Worm (Caenorhabditis elegans) whole organism, L4 larva: ENCODE measurements around the gene W03H9.1.

ENCODE experiments used
- F44E2.7 ChIP-seq: fragments of 200-800 bp; sonication (Bioruptor generic); IDR thresholded peaks from 2 replicates; pipeline ENCODE4 v2.1.2; 2022; ENCODE audit warnings: missing genetic modification characterization, missing compliant biosample characterization
- T26A8.4 ChIP-seq: fragments of 200-800 bp; sonication (Bioruptor generic); IDR thresholded peaks from 2 replicates; pipeline ENCODE4 v1.3.6; 2022; ENCODE audit warnings: missing genetic modification characterization, missing compliant biosample characterization
- Y105C5A.15 ChIP-seq: fragments of 200-800 bp; sonication (Bioruptor generic); IDR thresholded peaks from 2 replicates; pipeline ENCODE4 v1.3.6; 2022; ENCODE audit warnings: missing genetic modification characterization, missing compliant biosample characterization
- Y48G9A.11 ChIP-seq: fragments of 200-800 bp; sonication (Bioruptor generic); IDR thresholded peaks from 2 replicates; pipeline ENCODE4 v1.3.6; 2022; ENCODE audit warnings: missing genetic modification reagents, missing genetic modification characterization, missing compliant biosample characterization
- aha-1 ChIP-seq: fragments of 150-350 bp; peaks from one replicate; lab custom pipeline; 2014; ENCODE audit warnings: missing biosample characterization, missing genetic modification characterization
- ceh-44 ChIP-seq: fragments of 200-800 bp; sonication (Bioruptor generic); IDR thresholded peaks from 2 replicates; pipeline ENCODE4 v1.3.6; 2022; ENCODE audit warnings: missing genetic modification reagents, missing genetic modification characterization, missing compliant biosample characterization
- cey-2 ChIP-seq: sonication (generic microtip); optimal IDR thresholded peaks from 3 replicates; lab custom pipeline; 2017; ENCODE audit warnings: missing genetic modification characterization, mild to moderate bottlenecking, missing compliant biosample characterization, antibody characterized with exemption, borderline replicate concordance; ENCODE audit not compliant: insufficient read depth
- daf-16 ChIP-seq, 3 experiments: sonication (generic microtip); optimal IDR thresholded peaks; 2 replicates each; lab custom pipeline; 2016 to 2017; ENCODE audit warnings: missing genetic modification characterization in 3 of 3, missing genetic modification reagents in 3 of 3, mild to moderate bottlenecking in 2 of 3, missing compliant biosample characterization in 2 of 3, missing biosample characterization in 1 of 3, moderate library complexity in 1 of 3
- daf-8 ChIP-seq: fragments of 200-800 bp; sonication (Bioruptor generic); IDR thresholded peaks from 2 replicates; pipeline ENCODE4 v1.3.6; 2022; ENCODE audit warnings: missing genetic modification characterization, missing compliant biosample characterization
- duxl-1 ChIP-seq: sonication (generic microtip); optimal IDR thresholded peaks from 2 replicates; lab custom pipeline; 2016; ENCODE audit warnings: mild to moderate bottlenecking, missing genetic modification characterization, moderate library complexity, missing compliant biosample characterization; ENCODE audit not compliant: poor library complexity
- egl-27 ChIP-seq: sonication (generic microtip); optimal IDR thresholded peaks from 3 replicates; lab custom pipeline; 2017; ENCODE audit warnings: missing biosample characterization, missing genetic modification reagents, missing genetic modification characterization
- egl-43 ChIP-seq: fragments of 200-800 bp; sonication (Bioruptor generic); IDR thresholded peaks from 2 replicates; pipeline ENCODE4 v1.3.6; 2022; ENCODE audit warnings: missing genetic modification reagents, missing genetic modification characterization, missing compliant biosample characterization
- gei-8 ChIP-seq: fragments of 200-800 bp; sonication (Bioruptor generic); optimal IDR thresholded peaks from 2 replicates; lab custom pipeline; 2018; ENCODE audit warnings: mild to moderate bottlenecking, missing genetic modification characterization, missing compliant biosample characterization
- hif-1 ChIP-seq, 2 experiments: sonication (generic microtip); optimal IDR thresholded peaks; 2 replicates each; lab custom pipeline; 2016 to 2017; ENCODE audit warnings: missing compliant biosample characterization in 2 of 2, missing genetic modification characterization in 2 of 2, missing genetic modification reagents in 2 of 2, missing genotype in 2 of 2, mild to moderate bottlenecking in 1 of 2
- hlh-11 ChIP-seq: fragments of 200-800 bp; sonication (Bioruptor generic); optimal IDR thresholded peaks from 2 replicates; lab custom pipeline; 2018; ENCODE audit warnings: mild to moderate bottlenecking, missing genetic modification characterization, missing compliant biosample characterization
- hlh-30 ChIP-seq: sonication (generic microtip); optimal IDR thresholded peaks from 2 replicates; lab custom pipeline; 2017; ENCODE audit warnings: antibody characterized with exemption, mild to moderate bottlenecking, missing genetic modification characterization, missing compliant biosample characterization; ENCODE audit not compliant: insufficient read depth
- hmg-1.1 ChIP-seq: fragments of 200-800 bp; sonication (Bioruptor generic); IDR thresholded peaks from 2 replicates; pipeline ENCODE4 v1.3.6; 2022; ENCODE audit warnings: missing genetic modification reagents, missing genetic modification characterization, missing compliant biosample characterization
- jun-1 ChIP-seq: fragments of 150-350 bp; optimal IDR thresholded peaks from 2 replicates; lab custom pipeline; 2014; ENCODE audit warnings: missing biosample characterization, missing genetic modification reagents, missing genetic modification characterization
- madf-5 ChIP-seq, 2 experiments: fragments of 200-800 bp; sonication (Bioruptor generic); IDR thresholded peaks; 2 replicates each; pipeline ENCODE4 v1.3.6; 2022; ENCODE audit warnings: missing compliant biosample characterization in 2 of 2, missing genetic modification characterization in 2 of 2
- mdl-1 ChIP-seq, 2 experiments: fragments of 150-350 bp in 1 of 2; sonication (generic microtip) in 1 of 2; optimal IDR thresholded peaks; 2 replicates each; lab custom pipeline; 2014 to 2017; ENCODE audit warnings: missing biosample characterization in 2 of 2, missing genetic modification characterization in 2 of 2
- mdt-29 ChIP-seq: fragments of 200-800 bp; sonication (Bioruptor generic); IDR thresholded peaks from 2 replicates; pipeline ENCODE4 v1.3.6; 2022; ENCODE audit warnings: missing genetic modification reagents, missing genetic modification characterization, missing compliant biosample characterization
- mes-2 ChIP-seq: sonication (generic microtip); optimal IDR thresholded peaks from 2 replicates; lab custom pipeline; 2016; ENCODE audit warnings: missing genotype, mild to moderate bottlenecking, missing genetic modification characterization, missing compliant biosample characterization; ENCODE audit not compliant: poor library complexity, severe bottlenecking
- nhr-102 ChIP-seq: sonication (generic microtip); optimal IDR thresholded peaks from 2 replicates; lab custom pipeline; 2016; ENCODE audit warnings: mild to moderate bottlenecking, missing genetic modification characterization, moderate library complexity, missing compliant biosample characterization
- nhr-111 ChIP-seq: fragments of 200-800 bp; sonication (Bioruptor generic); optimal IDR thresholded peaks from 2 replicates; lab custom pipeline; 2018; ENCODE audit warnings: mild to moderate bottlenecking, missing genetic modification characterization, missing compliant biosample characterization
- nhr-42 ChIP-seq: fragments of 200-800 bp; sonication (Bioruptor generic); IDR thresholded peaks from 2 replicates; pipeline ENCODE4 v1.3.6; 2022; ENCODE audit warnings: missing genetic modification characterization, missing compliant biosample characterization
- rbr-2 ChIP-seq: sonication (generic microtip); optimal IDR thresholded peaks from 2 replicates; lab custom pipeline; 2016; ENCODE audit warnings: missing genotype, missing genetic modification characterization, missing compliant biosample characterization
- sdz-12 ChIP-seq: fragments of 200-800 bp; sonication (Bioruptor generic); optimal IDR thresholded peaks from 2 replicates; lab custom pipeline; 2018; ENCODE audit warnings: mild to moderate bottlenecking, missing genetic modification characterization, missing compliant biosample characterization
- set-16 ChIP-seq: fragments of 200-800 bp; sonication (Bioruptor generic); IDR thresholded peaks from 2 replicates; pipeline ENCODE4 v1.3.6; 2022; ENCODE audit warnings: missing genetic modification reagents, missing genetic modification characterization, missing compliant biosample characterization
- snpc-1.2 ChIP-seq: fragments of 200-800 bp; sonication (Bioruptor generic); IDR thresholded peaks from 2 replicates; pipeline ENCODE4 v1.3.6; 2022; ENCODE audit warnings: missing genetic modification reagents, missing genetic modification characterization, missing compliant biosample characterization
- unc-62 ChIP-seq, 3 experiments: fragments of 150-350 bp in 1 of 3; sonication (generic microtip); optimal IDR thresholded peaks in 2 of 3; peaks in 1 of 3; 1 replicate in 1 of 3; 2 replicates in 2 of 3; lab custom pipeline; 2014 to 2017; ENCODE audit warnings: missing biosample characterization in 3 of 3, missing genetic modification characterization in 3 of 3, missing genetic modification reagents in 3 of 3, missing genotype in 1 of 3
- vab-7 ChIP-seq: fragments of 200-800 bp; sonication (Bioruptor generic); IDR thresholded peaks from 2 replicates; pipeline ENCODE4 v1.3.6; 2022; ENCODE audit warnings: missing genetic modification reagents, missing genetic modification characterization, missing compliant biosample characterization
- zfp-3 ChIP-seq: fragments of 200-800 bp; sonication (Bioruptor generic); conservative IDR thresholded peaks from 2 replicates; pipeline ENCODE4 v1.3.6; 2022; ENCODE audit warnings: missing genetic modification reagents, missing genetic modification characterization, missing compliant biosample characterization

W03H9.1 gene

DNA sequence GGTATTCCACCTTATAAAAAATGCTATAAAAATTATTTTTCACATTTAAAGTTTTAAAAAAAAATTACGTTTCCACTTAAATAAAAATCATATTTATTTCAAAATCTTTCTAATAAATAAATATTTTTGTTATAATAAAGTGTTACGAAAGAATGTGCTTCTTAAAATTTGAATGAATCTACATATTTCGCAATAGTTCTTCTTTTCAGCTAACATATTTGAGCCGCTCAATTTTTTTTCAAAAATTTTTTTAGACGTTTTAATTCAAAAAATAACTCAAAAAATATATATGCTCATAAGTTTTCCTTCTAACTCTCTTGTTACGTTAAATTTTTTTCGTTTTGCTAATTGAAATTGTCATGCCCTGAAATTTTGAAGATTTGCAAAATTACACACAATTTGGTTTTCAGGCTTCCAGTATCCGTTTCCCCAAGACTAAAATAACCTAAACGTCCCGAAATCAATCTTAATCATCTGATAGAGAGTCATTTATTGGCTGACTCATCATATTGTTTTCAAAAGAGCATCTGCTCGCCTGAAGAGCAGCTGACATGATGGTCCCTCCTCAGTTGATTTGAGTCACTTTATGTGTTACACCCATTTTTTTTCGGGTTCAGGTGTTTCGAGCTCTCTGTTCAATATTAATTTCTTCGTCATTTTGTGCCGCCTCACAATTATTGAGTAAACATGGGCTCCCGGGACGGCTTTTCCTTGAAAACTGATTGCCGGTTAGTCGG lies 28.5 kb upstream of the W03H9.1 start, which contains the start of gene efhd-1:
TSS of gene efhd-1 (plus strand) at position 582 of the 737 bp plus-strand sequence.
- TF ChIP-seq hlh-11 (tag; lab: Kevin White, UChicago) (peak; percentile 14), hif-1 (tag; optimal IDR thresholded peaks at IDR 0.05; lab: Kevin White, UChicago) (no peak), mdl-1 (tag; optimal IDR thresholded peaks at IDR 0.05; lab: Kevin White, UChicago) (no peak), duxl-1 (tag; lab: Kevin White, UChicago) (no peak), daf-16 (GFP tag; optimal IDR thresholded peaks at IDR 0.05; lab: Kevin White, UChicago) (peak in 1 of 2 experiments; percentile 54), daf-16 (tag; optimal IDR thresholded peaks at IDR 0.05; lab: Kevin White, UChicago) (no peak)

DNA sequence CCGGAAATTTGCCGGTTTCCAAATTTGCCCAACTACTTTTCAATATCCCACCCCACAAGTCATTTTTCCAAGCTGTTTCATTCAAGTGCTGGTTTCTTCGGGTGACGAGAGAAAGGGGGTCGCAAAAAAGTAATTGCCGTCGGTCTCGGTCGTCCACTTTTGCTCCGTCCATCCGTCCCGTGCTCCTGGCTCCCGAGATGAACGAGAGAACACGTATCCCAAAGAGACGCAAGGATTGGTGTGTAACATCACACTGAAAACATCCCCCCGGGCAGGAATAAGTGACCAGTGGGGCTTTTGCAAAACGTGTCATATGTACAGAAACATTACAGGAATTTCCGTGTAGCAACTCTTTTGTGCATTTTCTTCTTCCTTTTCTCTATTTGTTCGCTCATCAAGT lies 26.7 kb upstream of the W03H9.1 start:
- no peak for TF ChIP-seq egl-27 (tag; lab: Kevin White, UChicago)
- peak; percentile 35; the same call in 1 of the 2 replicates for TF ChIP-seq F44E2.7 (GFP tag; lab: Robert Waterston, UW)
- TF ChIP-seq hlh-11 (tag; lab: Kevin White, UChicago) = peak; percentile 12

DNA sequence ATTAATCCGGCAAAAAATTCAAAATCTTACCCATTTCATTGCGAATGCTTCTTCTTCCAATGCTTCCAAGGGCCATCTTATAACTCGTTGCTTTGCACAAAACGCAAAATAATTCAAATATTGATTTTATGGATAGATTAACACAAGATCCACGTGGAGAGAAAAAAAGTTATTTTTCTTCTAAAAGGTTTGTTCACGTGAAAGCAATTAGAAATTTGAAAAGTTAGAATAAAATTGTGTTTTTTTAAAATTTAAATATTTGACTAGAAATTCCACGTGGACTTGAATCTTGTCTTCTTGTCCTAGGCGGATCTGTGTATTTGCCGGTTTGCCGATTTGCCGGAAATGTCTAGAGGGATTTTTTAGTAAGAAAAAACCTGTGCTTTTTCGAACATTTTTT lies 25.2 kb upstream of the W03H9.1 start, which contains the start of gene Y48B6A.5:
TSS of gene Y48B6A.5 (minus strand) at position 101 of the 400 bp plus-strand sequence.
- TF ChIP-seq nhr-111 = no peak

DNA sequence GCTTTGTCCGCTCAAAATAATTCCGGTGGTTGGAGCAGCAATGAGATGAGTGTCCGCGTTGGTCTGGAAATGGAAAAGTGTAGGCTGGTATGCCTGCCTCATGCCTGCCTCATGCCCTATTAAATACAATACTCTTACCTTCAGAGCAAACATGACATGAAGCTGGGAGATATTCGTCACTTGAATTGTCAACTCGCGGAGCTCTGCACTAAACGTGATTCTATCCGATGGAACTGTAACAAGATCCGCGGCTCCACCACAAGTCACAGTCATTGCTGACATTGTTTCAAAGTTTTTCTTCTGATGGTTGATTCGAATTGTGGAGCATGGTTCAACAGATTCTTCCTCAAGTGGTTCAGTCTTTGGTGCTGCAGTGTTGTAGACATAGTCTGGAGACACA lies 23.2 kb upstream of the W03H9.1 start:
- TF ChIP-seq unc-62 (GFP tag; optimal IDR thresholded peaks at IDR 0.05 in 1 of 2; lab: Kevin White, UChicago) = peak in 1 of 2 experiments; percentile 97
- no peak for TF ChIP-seq unc-62 (tag; optimal IDR thresholded peaks at IDR 0.05; lab: Kevin White, UChicago)
- TF ChIP-seq mdt-29 = no peak
- TF ChIP-seq jun-1 (tag; lab: Kevin White, UChicago) = no peak
- TF ChIP-seq T26A8.4 = no peak
- TF ChIP-seq aha-1 (tag; lab: Kevin White, UChicago) = peak; percentile 95

DNA sequence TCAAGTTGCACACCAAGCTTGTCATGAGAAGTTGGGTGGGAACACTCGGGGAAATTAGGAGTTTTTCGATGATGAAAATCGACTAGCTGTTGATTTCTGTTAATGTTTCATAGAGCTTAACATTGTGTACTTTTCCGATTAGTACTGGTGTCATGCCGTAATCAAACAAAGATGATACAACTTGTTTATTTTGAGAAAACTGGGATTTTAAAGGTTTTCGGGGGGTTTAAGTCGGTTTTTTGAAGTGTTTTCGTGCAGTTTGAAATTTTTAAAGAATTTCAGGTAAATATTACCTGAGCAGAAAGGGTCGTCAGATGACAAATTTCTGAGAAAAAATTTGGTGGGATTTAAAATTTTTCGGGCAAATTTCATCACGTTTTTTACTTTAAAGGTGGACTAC lies 21.6 kb upstream of the W03H9.1 start, which contains the start of gene eat-2:
TSS of gene eat-2 (minus strand) at position 101 of the 400 bp plus-strand sequence.
- TF ChIP-seq aha-1 (tag; lab: Kevin White, UChicago) (peak; percentile 87), hmg-1.1 (no peak)
- TF ChIP-seq, all 104 proteins: peak for 1

DNA sequence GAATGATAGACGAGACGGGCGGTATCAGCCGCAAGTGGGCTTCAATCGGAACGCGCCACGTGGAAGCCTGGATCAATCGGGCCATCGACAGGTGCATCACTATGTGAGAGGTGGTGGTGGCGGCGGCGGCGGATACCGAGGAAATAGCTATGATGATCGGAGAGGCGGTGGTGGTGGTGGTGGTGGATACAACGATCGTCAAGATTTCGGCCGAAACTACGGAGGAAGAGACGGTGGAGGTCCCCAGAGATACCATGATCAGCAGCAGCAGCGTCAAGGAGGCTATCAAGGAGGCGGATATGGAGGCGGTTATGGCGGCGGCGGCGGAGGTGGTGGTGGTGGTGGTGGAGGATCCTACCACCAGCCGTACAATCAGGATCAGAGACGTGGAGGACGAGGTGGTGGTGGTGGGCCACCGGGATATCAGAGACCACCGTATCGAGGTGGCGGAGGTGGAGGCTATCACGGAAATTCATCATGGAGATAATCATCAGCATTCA lies 15.5 kb upstream of the W03H9.1 start:
- TF ChIP-seq set-16 (GFP tag; lab: Robert Waterston, UW) (peak; percentile 91), unc-62 (GFP tag; optimal IDR thresholded peaks at IDR 0.05 in 1 of 2; lab: Kevin White, UChicago) (peak in 1 of 2 experiments; percentile 62), unc-62 (tag; optimal IDR thresholded peaks at IDR 0.05; lab: Kevin White, UChicago) (no peak), daf-8 (no peak), egl-43 (0 out of 2 replicates have a peak, but pooled peaks have one; percentile 36), nhr-42 (peak; percentile 23; the same call in 1 of the 2 replicates)
- TF ChIP-seq, all 104 proteins: peak for 4

DNA sequence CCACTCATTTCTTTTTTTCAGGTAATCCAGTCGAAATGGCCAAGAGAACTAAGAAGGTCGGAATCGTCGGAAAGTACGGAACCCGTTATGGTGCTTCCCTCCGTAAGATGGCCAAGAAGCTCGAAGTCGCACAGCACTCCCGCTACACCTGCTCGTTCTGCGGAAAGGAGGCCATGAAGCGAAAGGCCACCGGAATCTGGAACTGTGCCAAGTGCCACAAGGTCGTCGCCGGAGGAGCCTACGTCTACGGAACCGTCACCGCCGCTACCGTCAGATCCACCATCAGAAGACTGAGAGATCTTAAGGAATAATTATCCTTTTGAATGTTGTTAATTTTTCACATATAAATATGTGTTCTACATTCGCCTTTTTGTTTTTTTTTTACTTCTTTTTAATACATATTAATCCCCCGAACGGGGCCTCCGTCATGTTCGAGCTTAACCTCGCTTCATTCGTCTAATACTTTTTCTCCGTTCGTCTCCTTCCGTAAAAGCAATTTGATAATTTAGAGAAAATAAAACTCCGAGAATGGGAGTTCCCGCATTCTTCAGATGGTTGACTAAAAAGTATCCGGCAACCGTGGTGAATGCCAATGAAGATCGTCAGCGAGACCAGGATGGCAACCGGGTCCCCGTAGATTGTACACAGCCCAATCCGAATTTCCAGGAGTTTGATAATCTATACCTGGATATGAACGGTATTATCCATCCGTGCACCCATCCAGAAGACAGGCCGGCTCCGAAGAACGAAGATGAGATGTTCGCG lies 5.5 kb upstream of the W03H9.1 start, which contains the start of the genes rpl-43 and xrn-2:
TSS of gene rpl-43 (plus strand) at position 36 of the 765 bp plus-strand sequence.
TSS of gene xrn-2 (plus strand) at position 510 of the 765 bp plus-strand sequence.
- TF ChIP-seq vab-7 (GFP tag; lab: Robert Waterston, UW) = 0 out of 2 replicates have a peak, but pooled peaks have one; percentile 10
- no peak for TF ChIP-seq ceh-44 (GFP tag; lab: Robert Waterston, UW)
- TF ChIP-seq nhr-102 (tag; lab: Kevin White, UChicago) = peak; percentile 28
- TF ChIP-seq madf-5 (GFP tag; IDR thresholded peaks at IDR 0.05; lab: Robert Waterston, UW) = peak; percentile 12 to 20; a peak in 1 of 4 replicates
- TF ChIP-seq gei-8 (GFP tag; lab: Kevin White, UChicago) = peak; percentile 42
- TF ChIP-seq Y48G9A.11 (GFP tag; lab: Robert Waterston, UW) = peak; percentile 83
- no peak for TF ChIP-seq hlh-30
- no peak for TF ChIP-seq sdz-12 (GFP tag; lab: Kevin White, UChicago)
- peak; percentile 52 for TF ChIP-seq egl-43
- no peak for TF ChIP-seq jun-1 (tag; lab: Kevin White, UChicago)
- peak; percentile 69 for TF ChIP-seq nhr-111
- no peak for TF ChIP-seq rbr-2
- peak; percentile 68 for TF ChIP-seq snpc-1.2 (GFP tag; lab: Robert Waterston, UW)
- peak; percentile 36 for TF ChIP-seq mes-2 (tag; lab: Kevin White, UChicago)
- no peak for TF ChIP-seq cey-2 (tag; lab: Kevin White, UChicago)
- TF ChIP-seq zfp-3 (GFP tag; lab: Robert Waterston, UW) = no peak
- TF ChIP-seq Y105C5A.15 (GFP tag; lab: Robert Waterston, UW) = 0 out of 2 replicates have a peak, but pooled peaks have one; percentile 46
